Worm (Caenorhabditis elegans): ENCODE measurements around the gene srh-223.

- no peak for TF ChIP-seq nhr-76 (tag; optimal IDR thresholded peaks at IDR 0.05)
- no peak for TF ChIP-seq unc-62 (GFP tag; optimal IDR thresholded peaks at IDR 0.05)
- no peak for TF ChIP-seq snpc-4 (tag; optimal IDR thresholded peaks at IDR 0.05)
- no peak for TF ChIP-seq bed-3 (GFP tag; optimal IDR thresholded peaks at IDR 0.05)
- TF ChIP-seq elt-1 (tag; optimal IDR thresholded peaks at IDR 0.05; ENCODE audit: borderline replicate concordance, insufficient read depth), result no peak
Measured at ce11 chrIV:3956705-3957104, 25.0 kb upstream of the srh-223 start, which contains the start of gene clec-74.

All from whole organism, mixed stage, embryonic.